Worm (Caenorhabditis elegans) whole organism, late embryonic: ENCODE results near the gene F08F1.4.

Experiments
- ama-1 ChIP-seq: fragments of 150-350 bp; optimal IDR thresholded peaks from 2 replicates; lab custom pipeline; 2014
- dmd-4 ChIP-seq: sonication (generic microtip); optimal IDR thresholded peaks from 2 replicates; lab custom pipeline; 2016; ENCODE audit warnings: borderline replicate concordance, missing genetic modification characterization, missing compliant biosample characterization
- dve-1 ChIP-seq: sonication (generic microtip); optimal IDR thresholded peaks from 2 replicates; lab custom pipeline; 2017; ENCODE audit warnings: antibody characterized with exemption, mild to moderate bottlenecking, missing genetic modification characterization, missing compliant biosample characterization
- fkh-10 ChIP-seq: fragments of 150-350 bp; optimal IDR thresholded peaks from 2 replicates; lab custom pipeline; 2014; ENCODE audit warnings: missing biosample characterization, missing genetic modification reagents, missing genetic modification characterization
- lin-11 ChIP-seq: fragments of 200-800 bp; sonication (Bioruptor generic); optimal IDR thresholded peaks from 2 replicates; lab custom pipeline; 2018; ENCODE audit warnings: mild to moderate bottlenecking, missing genetic modification characterization, missing compliant biosample characterization
- pag-3 ChIP-seq: sonication (generic microtip); optimal IDR thresholded peaks from 2 replicates; lab custom pipeline; 2016; ENCODE audit warnings: missing compliant biosample characterization, missing genetic modification characterization, borderline replicate concordance
- pax-1 ChIP-seq: fragments of 150-350 bp; optimal IDR thresholded peaks from 2 replicates; lab custom pipeline; 2014; ENCODE audit warnings: missing biosample characterization, missing genetic modification characterization
- pqm-1 ChIP-seq: sonication (generic microtip); optimal IDR thresholded peaks from 2 replicates; lab custom pipeline; 2016; ENCODE audit warnings: missing genetic modification characterization, missing compliant biosample characterization
- zip-5 ChIP-seq: sonication (generic microtip); optimal IDR thresholded peaks from 2 replicates; lab custom pipeline; 2016; ENCODE audit warnings: missing genetic modification characterization, missing compliant biosample characterization

- TF ChIP-seq ama-1 (lab: Kevin White, UChicago) (no peak), pqm-1 (tag; lab: Kevin White, UChicago) (no peak), lin-11 (tag; lab: Kevin White, UChicago) (no peak), pag-3 (tag; lab: Kevin White, UChicago) (no peak), fkh-10 (GFP tag; lab: Kevin White, UChicago) (no peak), dve-1 (tag; lab: Kevin White, UChicago) (no peak), pax-1 (tag; lab: Kevin White, UChicago) (no peak), zip-5 (tag; lab: Kevin White, UChicago) (no peak), dmd-4 (tag; lab: Kevin White, UChicago) (no peak)
These were observed 31.6 kb upstream of the F08F1.4 start for ce11 chrX:8381651-8382050.
